Worm (Caenorhabditis elegans) whole organism, L1 larva: Measurements from ENCODE around the gene ZC168.2.
"Not testable (repeated sequence)": the region's sequence is repeated elsewhere in the genome, so short reads cannot be mapped to it uniquely, and the experiment has no call there.

Experiments used
- ceh-82 ChIP-seq, 3 experiments: fragments of 150-350 bp in 1 of 3; sonication (generic microtip) in 2 of 3; optimal IDR thresholded peaks; 2 replicates each; lab custom pipeline; 2014 to 2017; ENCODE audit warnings: missing biosample characterization in 3 of 3, missing genetic modification characterization in 3 of 3
- efl-3 ChIP-seq: fragments of 200-800 bp; sonication (Bioruptor generic); optimal IDR thresholded peaks from 2 replicates; lab custom pipeline; 2018; ENCODE audit warnings: mild to moderate bottlenecking, missing genetic modification characterization, missing compliant biosample characterization
- elt-2 ChIP-seq: sonication (generic microtip); optimal IDR thresholded peaks from 2 replicates; lab custom pipeline; 2016; ENCODE audit warnings: missing genetic modification characterization, mild to moderate bottlenecking, inconsistent platforms, missing compliant biosample characterization, missing genetic modification reagents
- nhr-28 ChIP-seq: fragments of 150-350 bp; optimal IDR thresholded peaks from 2 replicates; lab custom pipeline; 2014; ENCODE audit warnings: missing biosample characterization, missing genetic modification characterization
- tbx-2 ChIP-seq: sonication (generic microtip); optimal IDR thresholded peaks from 2 replicates; lab custom pipeline; 2016; ENCODE audit warnings: missing genetic modification characterization, missing compliant biosample characterization
- ztf-4 ChIP-seq: fragments of 150-350 bp; optimal IDR thresholded peaks from 2 replicates; lab custom pipeline; 2014; ENCODE audit warnings: missing biosample characterization, missing genetic modification characterization

ce11 chrIV:10751740-10752139, 23.9 kb downstream of the ZC168.2 start, which contains the start of gene T25B9.2:
- not testable (repeated sequence) for TF ChIP-seq efl-3 (GFP tag; lab: Kevin White, UChicago); tbx-2; ceh-82 (tag; optimal IDR thresholded peaks at IDR 0.05; lab: Kevin White, UChicago); ztf-4; nhr-28 (tag; lab: Kevin White, UChicago); elt-2 (tag; lab: Kevin White, UChicago)
